Fruit fly (Drosophila melanogaster): Measurements from ENCODE around the gene CG32091.
A peak's percentile ranks its signal among the peaks of the same experiment; 100 is the strongest.

The CG32091 gene

DNA sequence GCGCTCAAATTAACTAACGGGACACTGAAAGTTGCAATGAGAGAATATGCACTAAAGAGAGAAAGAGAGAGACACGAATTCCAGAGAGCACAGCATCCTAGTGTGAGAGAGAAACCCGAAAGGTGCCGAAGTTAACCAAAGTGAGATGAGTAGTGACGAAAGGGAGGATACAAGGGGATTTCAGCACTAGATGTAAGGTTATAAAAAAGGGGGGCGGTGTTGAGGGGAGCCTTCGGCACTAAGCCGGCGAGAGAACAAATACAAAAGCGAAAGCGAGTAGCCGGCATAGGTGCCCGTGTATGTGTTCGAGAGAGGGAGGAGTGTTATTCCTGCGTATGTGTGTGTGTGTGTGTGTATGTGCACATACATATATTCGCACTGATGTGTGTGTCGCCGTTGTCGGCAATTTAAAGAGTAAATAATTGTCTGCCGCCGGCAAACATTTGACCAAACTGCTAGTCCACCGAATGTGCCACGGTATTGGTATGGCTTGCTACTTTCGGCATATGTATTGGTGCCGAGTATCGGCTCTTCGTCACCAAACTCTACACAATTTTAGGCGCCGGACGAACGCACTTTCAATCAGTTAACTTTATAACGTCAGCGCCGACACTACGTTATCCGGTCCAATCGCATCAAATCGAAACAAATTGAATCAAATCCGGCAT lies 34.5 kb upstream of the CG32091 start, which contains the start of gene CG7368 (continued):
- TF ChIP-seq az2 (GFP tag; optimal IDR thresholded peaks at IDR 0.05) (no peak), sens (GFP tag) (peak; percentile 24), Deaf1 (tag; optimal IDR thresholded peaks at IDR 0.05) (peak; percentile 96), cg (GFP tag; optimal IDR thresholded peaks at IDR 0.05) (peak; percentile 30), CG7839 (tag; optimal IDR thresholded peaks at IDR 0.05) (no peak), CG4328 (GFP tag; optimal IDR thresholded peaks at IDR 0.05) (no peak), crol (GFP tag; IDR thresholded peaks at IDR 0.05) (peak; percentile 83), Xrp1 (GFP tag; IDR thresholded peaks at IDR 0.05) (no peak), CG14965 (GFP tag; optimal IDR thresholded peaks at IDR 0.05; ENCODE audit: borderline replicate concordance) (no peak), tio (GFP tag; optimal IDR thresholded peaks at IDR 0.05) (no peak), CG7372 (GFP tag; IDR thresholded peaks at IDR 0.05) (no peak), CG18476 (GFP tag; optimal IDR thresholded peaks at IDR 0.05) (no peak)

DNA sequence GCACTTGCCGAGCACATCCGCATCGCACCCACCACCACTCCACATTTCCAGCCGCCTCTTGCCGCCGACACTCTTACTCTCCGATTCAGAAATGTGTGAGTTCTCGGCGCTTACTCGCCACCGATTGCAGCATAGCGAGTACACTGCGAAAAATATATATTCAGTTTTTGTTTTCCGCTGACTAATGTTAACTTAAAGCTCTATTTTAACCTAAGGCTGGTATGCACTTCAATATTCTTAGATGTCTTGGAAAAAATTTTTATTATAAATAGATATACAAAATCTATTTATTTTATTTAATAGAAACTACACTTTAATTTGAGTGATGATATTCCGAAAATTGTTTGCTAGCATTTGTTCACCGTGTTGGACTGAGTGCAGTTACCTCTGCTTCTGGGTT lies 31.9 kb upstream of the CG32091 start:
- TF ChIP-seq CG8359 (GFP tag; optimal IDR thresholded peaks at IDR 0.05; ENCODE audit: borderline replicate concordance) = no peak
- TF ChIP-seq CG10209 (GFP tag; optimal IDR thresholded peaks at IDR 0.05) = no peak
- TF ChIP-seq gcm (GFP tag; optimal IDR thresholded peaks at IDR 0.05) = no peak
- TF ChIP-seq Ptx1 (GFP tag; IDR thresholded peaks at IDR 0.05) = no peak
- TF ChIP-seq CG32767 (GFP tag; IDR thresholded peaks at IDR 0.05) = no peak
- TF ChIP-seq Taf1 (GFP tag; IDR thresholded peaks at IDR 0.05) = no peak
- TF ChIP-seq tup (GFP tag; optimal IDR thresholded peaks at IDR 0.05) = no peak
- no peak for TF ChIP-seq CG2678 (tag; optimal IDR thresholded peaks at IDR 0.05)
- TF ChIP-seq dmrt11E (tag; optimal IDR thresholded peaks at IDR 0.05) = no peak
- TF ChIP-seq NfI (GFP tag; optimal IDR thresholded peaks at IDR 0.05) = no peak
- no peak for TF ChIP-seq Dref (GFP tag; IDR thresholded peaks at IDR 0.05)
- TF ChIP-seq Dbx (GFP tag; IDR thresholded peaks at IDR 0.05) = no peak
- no peak for TF ChIP-seq CG13287 (GFP tag; IDR thresholded peaks at IDR 0.05; ENCODE audit: partially characterized antibody)
- TF ChIP-seq CG7271 (tag; optimal IDR thresholded peaks at IDR 0.05) = no peak
- no peak for TF ChIP-seq salm (tag; optimal IDR thresholded peaks at IDR 0.05)

DNA sequence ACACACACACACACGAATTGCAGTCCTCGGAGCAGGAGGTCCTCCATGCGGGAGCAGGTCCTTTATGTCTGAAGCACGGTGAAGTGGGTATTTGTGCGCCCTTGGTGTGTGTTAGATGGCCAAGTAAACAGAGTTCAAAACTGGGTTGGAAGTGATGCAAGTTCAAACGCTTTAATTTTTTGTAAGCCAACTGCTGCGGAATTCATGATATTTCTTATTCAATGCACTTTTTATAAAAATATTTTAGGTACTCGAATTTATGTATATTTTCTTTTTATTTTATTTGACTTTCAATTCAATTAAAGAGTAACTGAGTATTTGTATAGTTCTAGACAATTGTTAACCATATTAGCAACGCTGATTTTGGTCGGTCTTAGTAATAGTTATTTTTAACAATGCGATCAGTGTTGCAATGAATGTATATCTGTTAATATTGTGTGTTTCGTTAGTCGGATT lies 31.2 kb upstream of the CG32091 start, which contains the start of the genes CG14137 and CG46394:
Gene CG14137 (minus strand): TSS at position 101 of the 456 bp plus-strand sequence.
Gene CG46394 (plus strand): TSS at position 406 of the 456 bp plus-strand sequence.
- TF ChIP-seq CG3847 (GFP tag; IDR thresholded peaks at IDR 0.05) (no peak), CG2889 (GFP tag; IDR thresholded peaks at IDR 0.05) (0 out of 3 replicates have a peak, but pooled peaks have one; percentile 3)

DNA sequence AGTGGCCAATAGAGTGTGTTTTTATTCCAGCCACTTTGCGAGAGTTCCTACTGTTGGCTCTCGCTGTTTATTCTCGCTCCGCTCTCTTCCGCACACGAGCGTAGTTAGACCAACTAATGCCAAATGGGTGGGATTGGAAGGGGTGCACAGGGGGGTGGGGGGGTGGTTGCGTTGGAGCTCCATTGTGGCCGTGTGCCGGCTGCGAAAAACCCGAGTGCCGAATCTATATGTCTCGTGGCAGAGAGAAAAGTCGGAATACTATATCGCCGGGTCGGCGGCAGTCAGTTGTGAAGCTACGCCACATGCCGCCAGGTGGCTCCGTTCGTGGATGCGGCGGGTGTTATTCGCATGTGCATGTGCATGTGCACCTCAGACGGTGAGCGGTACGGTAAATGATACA lies 30.1 kb upstream of the CG32091 start:
- TF ChIP-seq crol (GFP tag; IDR thresholded peaks at IDR 0.05) (peak; percentile 82), Drgx (GFP tag; IDR thresholded peaks at IDR 0.05) (0 out of 2 replicates have a peak, but pooled peaks have one; percentile 11), pros (GFP tag; optimal IDR thresholded peaks at IDR 0.05) (no peak), Vsx1 (GFP tag; optimal IDR thresholded peaks at IDR 0.05) (no peak), CG1832 (GFP tag; optimal IDR thresholded peaks at IDR 0.05) (no peak), gro (GFP tag; optimal IDR thresholded peaks at IDR 0.05) (no peak), corto (GFP tag; optimal IDR thresholded peaks at IDR 0.05) (no peak), CG9932 (GFP tag; IDR thresholded peaks at IDR 0.05) (no peak), Dll (GFP tag; IDR thresholded peaks at IDR 0.05; ENCODE audit: partially characterized antibody) (no peak), CG4730 (GFP tag; IDR thresholded peaks at IDR 0.05) (no peak), cato (GFP tag; optimal IDR thresholded peaks at IDR 0.05; ENCODE audit: borderline replicate concordance) (no peak), nom (GFP tag; optimal IDR thresholded peaks at IDR 0.05) (no peak), CG11504 (tag; optimal IDR thresholded peaks at IDR 0.05) (no peak), CG10431 (GFP tag; optimal IDR thresholded peaks at IDR 0.05) (no peak), vfl (GFP tag; optimal IDR thresholded peaks at IDR 0.05) (no peak), pho (GFP tag; optimal IDR thresholded peaks at IDR 0.05) (no peak), Dip3 (GFP tag; optimal IDR thresholded peaks at IDR 0.05) (no peak), CG7357 (GFP tag; IDR thresholded peaks at IDR 0.05) (0 out of 3 replicates have a peak, but pooled peaks have one; percentile 32)
